Worm (Caenorhabditis elegans) whole organism, L3 larva: ENCODE data around the gene H13N06.2.

Source experiments
- R02D3.7 ChIP-seq: fragments of 150-350 bp; optimal IDR thresholded peaks from 2 replicates; lab custom pipeline; 2014; ENCODE audit warnings: missing biosample characterization, missing genetic modification characterization
- ZK546.5 ChIP-seq: sonication (generic microtip); optimal IDR thresholded peaks from 2 replicates; lab custom pipeline; 2017; ENCODE audit warnings: missing biosample characterization, missing genetic modification characterization
- aly-2 ChIP-seq: fragments of 150-350 bp; optimal IDR thresholded peaks from 2 replicates; lab custom pipeline; 2014; ENCODE audit warnings: missing biosample characterization, missing genetic modification characterization
- ama-1 ChIP-seq: fragments of 150-350 bp; optimal IDR thresholded peaks from 2 replicates; lab custom pipeline; 2018
- ceh-82 ChIP-seq: fragments of 150-350 bp; optimal IDR thresholded peaks from 2 replicates; lab custom pipeline; 2014; ENCODE audit warnings: missing biosample characterization, missing genetic modification characterization
- daf-12 ChIP-seq: fragments of 150-350 bp; optimal IDR thresholded peaks from 2 replicates; lab custom pipeline; 2014; ENCODE audit warnings: missing biosample characterization, missing genetic modification reagents, missing genetic modification characterization
- egl-5 ChIP-seq: fragments of 150-350 bp; optimal IDR thresholded peaks from 2 replicates; lab custom pipeline; 2017; ENCODE audit warnings: missing biosample characterization, missing genetic modification reagents, missing genetic modification characterization, inconsistent platforms
- elt-1 ChIP-seq: fragments of 150-350 bp; optimal IDR thresholded peaks from 2 replicates; lab custom pipeline; 2014; ENCODE audit warnings: missing biosample characterization, missing genetic modification characterization
- elt-2 ChIP-seq: sonication (generic microtip); optimal IDR thresholded peaks from 2 replicates; lab custom pipeline; 2016; ENCODE audit warnings: missing genetic modification reagents, mild to moderate bottlenecking, missing genetic modification characterization, missing compliant biosample characterization
- elt-3 ChIP-seq, 3 experiments: fragments of 150-350 bp in 1 of 3; sonication (generic microtip) in 2 of 3; optimal IDR thresholded peaks; 2 replicates in 2 of 3; 4 replicates in 1 of 3; lab custom pipeline; 2014 to 2017; ENCODE audit warnings: missing biosample characterization in 3 of 3, missing genetic modification characterization in 3 of 3
- eor-1 ChIP-seq, 2 experiments: fragments of 150-350 bp; optimal IDR thresholded peaks; 2 replicates each; lab custom pipeline; 2014 to 2018; ENCODE audit warnings: missing biosample characterization in 2 of 2, missing genetic modification characterization in 2 of 2
- fkh-10 ChIP-seq: sonication (generic microtip); optimal IDR thresholded peaks from 2 replicates; lab custom pipeline; 2017; ENCODE audit warnings: missing biosample characterization, missing genetic modification reagents, missing genetic modification characterization
- hmg-11 ChIP-seq: sonication (generic microtip); optimal IDR thresholded peaks from 2 replicates; lab custom pipeline; 2016; ENCODE audit warnings: missing genetic modification characterization, missing compliant biosample characterization
- jun-1 ChIP-seq: fragments of 150-350 bp; optimal IDR thresholded peaks from 2 replicates; lab custom pipeline; 2014; ENCODE audit warnings: missing biosample characterization, missing genetic modification reagents, missing genetic modification characterization
- lin-15B ChIP-seq: fragments of 150-350 bp; optimal IDR thresholded peaks from 2 replicates; lab custom pipeline; 2014; ENCODE audit warnings: missing biosample characterization, missing genetic modification characterization
- lin-39 ChIP-seq: fragments of 150-350 bp; optimal IDR thresholded peaks from 2 replicates; lab custom pipeline; 2018; ENCODE audit warnings: missing biosample characterization, missing genetic modification reagents, missing genetic modification characterization
- lsy-12 ChIP-seq: sonication (generic microtip); optimal IDR thresholded peaks from 2 replicates; lab custom pipeline; 2016; ENCODE audit warnings: mild to moderate bottlenecking, missing genetic modification characterization, missing compliant biosample characterization
- mdl-1 ChIP-seq: fragments of 150-350 bp; optimal IDR thresholded peaks from 2 replicates; lab custom pipeline; 2014; ENCODE audit warnings: missing biosample characterization, missing genetic modification characterization
- mml-1 ChIP-seq: fragments of 150-350 bp; sonication (generic microtip); optimal IDR thresholded peaks from 3 replicates; lab custom pipeline; 2014; ENCODE audit warnings: missing biosample characterization, missing genetic modification characterization
- nfya-1 ChIP-seq: sonication (generic microtip); optimal IDR thresholded peaks from 2 replicates; lab custom pipeline; 2017; ENCODE audit warnings: missing genetic modification characterization, mild to moderate bottlenecking, missing compliant biosample characterization, antibody characterized with exemption, moderate library complexity; ENCODE audit not compliant: insufficient read depth
- nhr-11 ChIP-seq: fragments of 150-350 bp; optimal IDR thresholded peaks from 2 replicates; lab custom pipeline; 2014; ENCODE audit warnings: missing biosample characterization, missing genetic modification characterization
- nhr-12 ChIP-seq: fragments of 150-350 bp; optimal IDR thresholded peaks from 2 replicates; lab custom pipeline; 2014; ENCODE audit warnings: missing biosample characterization, missing genetic modification characterization
- nhr-23 ChIP-seq: fragments of 150-350 bp; optimal IDR thresholded peaks from 2 replicates; lab custom pipeline; 2014; ENCODE audit warnings: missing biosample characterization, missing genetic modification reagents, missing genetic modification characterization
- nhr-237 ChIP-seq: fragments of 150-350 bp; optimal IDR thresholded peaks from 2 replicates; lab custom pipeline; 2014; ENCODE audit warnings: missing biosample characterization, missing genetic modification characterization
- nhr-28 ChIP-seq: fragments of 150-350 bp; optimal IDR thresholded peaks from 2 replicates; lab custom pipeline; 2014; ENCODE audit warnings: missing biosample characterization, missing genetic modification characterization
- nhr-67 ChIP-seq: fragments of 150-350 bp; optimal IDR thresholded peaks from 2 replicates; lab custom pipeline; 2014; ENCODE audit warnings: missing biosample characterization, missing genetic modification characterization
- nhr-76 ChIP-seq: fragments of 150-350 bp; sonication (generic microtip); optimal IDR thresholded peaks from 5 replicates; lab custom pipeline; 2014; ENCODE audit warnings: missing biosample characterization, missing genetic modification characterization
- nhr-77 ChIP-seq: fragments of 150-350 bp; optimal IDR thresholded peaks from 2 replicates; lab custom pipeline; 2014; ENCODE audit warnings: missing biosample characterization, missing genetic modification characterization
- pha-4 ChIP-seq: fragments of 150-350 bp; optimal IDR thresholded peaks from 2 replicates; lab custom pipeline; 2014; ENCODE audit warnings: missing biosample characterization, missing genetic modification reagents, missing genetic modification characterization
- pqm-1 ChIP-seq: fragments of 150-350 bp; optimal IDR thresholded peaks from 2 replicates; lab custom pipeline; 2017; ENCODE audit warnings: missing biosample characterization, missing genetic modification characterization, inconsistent platforms
- skn-1 ChIP-seq: fragments of 150-350 bp; optimal IDR thresholded peaks from 2 replicates; lab custom pipeline; 2014; ENCODE audit warnings: missing biosample characterization, missing genetic modification characterization
- snpc-4 ChIP-seq: fragments of 150-350 bp; optimal IDR thresholded peaks from 2 replicates; lab custom pipeline; 2014; ENCODE audit warnings: missing biosample characterization, missing genetic modification characterization
- unc-39 ChIP-seq: sonication (generic microtip); optimal IDR thresholded peaks from 4 replicates; lab custom pipeline; 2017; ENCODE audit warnings: missing biosample characterization, missing genetic modification characterization
- unc-62 ChIP-seq: fragments of 150-350 bp; sonication (generic microtip); optimal IDR thresholded peaks from 4 replicates; lab custom pipeline; 2014; ENCODE audit warnings: missing biosample characterization, missing genetic modification reagents, missing genetic modification characterization
- zag-1 ChIP-seq: fragments of 150-350 bp; optimal IDR thresholded peaks from 2 replicates; lab custom pipeline; 2014; ENCODE audit warnings: missing biosample characterization, missing genetic modification characterization
- ztf-11 ChIP-seq: fragments of 150-350 bp; optimal IDR thresholded peaks from 2 replicates; lab custom pipeline; 2014; ENCODE audit warnings: missing biosample characterization, missing genetic modification characterization
- ztf-4 ChIP-seq: fragments of 150-350 bp; optimal IDR thresholded peaks from 2 replicates; lab custom pipeline; 2014; ENCODE audit warnings: missing biosample characterization, missing genetic modification characterization

The H13N06.2 gene

ce11 chrX:15536017-15536416 lies 48.1 kb downstream of the H13N06.2 start:
- no peak for TF ChIP-seq nhr-28 (tag; lab: Kevin White, UChicago)
- TF ChIP-seq unc-62 = no peak
- no peak for TF ChIP-seq egl-5 (tag; lab: Kevin White, UChicago)
- no peak for TF ChIP-seq R02D3.7
- TF ChIP-seq aly-2 = no peak
- no peak for TF ChIP-seq mdl-1 (tag; lab: Kevin White, UChicago)
- TF ChIP-seq mml-1 (tag; lab: Kevin White, UChicago) = no peak
- no peak for TF ChIP-seq nhr-237 (tag; lab: Kevin White, UChicago)
- TF ChIP-seq fkh-10 (GFP tag; lab: Kevin White, UChicago) = no peak
- no peak for TF ChIP-seq nhr-12 (tag; lab: Kevin White, UChicago)
- no peak for TF ChIP-seq nhr-77 (tag; lab: Kevin White, UChicago)
- no peak for TF ChIP-seq snpc-4 (tag; lab: Kevin White, UChicago)
- no peak for TF ChIP-seq nfya-1 (tag; lab: Kevin White, UChicago)
- no peak for TF ChIP-seq nhr-67 (tag; lab: Kevin White, UChicago)
- TF ChIP-seq zag-1 = no peak
- TF ChIP-seq skn-1 (tag; lab: Kevin White, UChicago) = no peak
- TF ChIP-seq lin-15B (tag; lab: Kevin White, UChicago) = no peak
- TF ChIP-seq hmg-11 (tag; lab: Kevin White, UChicago) = no peak
- no peak for TF ChIP-seq ceh-82
- TF ChIP-seq nhr-76 (tag; lab: Kevin White, UChicago) = no peak

ce11 chrX:15537362-15537761 lies 49.5 kb downstream of the H13N06.2 start, which contains the start of the genes olrn-1 and C02C6.14:
olrn-1 (plus strand) TSS chrX:15537662.
C02C6.14 (plus strand) TSS chrX:15537665.
- no peak for TF ChIP-seq ztf-4 (tag; lab: Kevin White, UChicago)
- TF ChIP-seq skn-1 (tag; lab: Kevin White, UChicago) = no peak
- no peak for TF ChIP-seq elt-3 (tag; optimal IDR thresholded peaks at IDR 0.05; lab: Kevin White, UChicago)
- TF ChIP-seq nfya-1 (tag; lab: Kevin White, UChicago) = no peak
- TF ChIP-seq nhr-76 (tag; lab: Kevin White, UChicago) = no peak
- no peak for TF ChIP-seq R02D3.7
- no peak for TF ChIP-seq elt-1 (tag; lab: Kevin White, UChicago)
- no peak for TF ChIP-seq nhr-11 (tag; lab: Kevin White, UChicago)
- no peak for TF ChIP-seq nhr-12 (tag; lab: Kevin White, UChicago)
- TF ChIP-seq jun-1 (tag; lab: Kevin White, UChicago) = no peak
- TF ChIP-seq daf-12 (tag; lab: Kevin White, UChicago) = no peak
- TF ChIP-seq hmg-11 (tag; lab: Kevin White, UChicago) = no peak
- no peak for TF ChIP-seq eor-1 (tag; optimal IDR thresholded peaks at IDR 0.05; lab: Kevin White, UChicago)

- TF ChIP-seq mml-1 (tag; lab: Kevin White, UChicago) (no peak), nhr-11 (tag; lab: Kevin White, UChicago) (no peak), ceh-82 (no peak), ama-1 (lab: Kevin White, UChicago) (no peak), ZK546.5 (tag; lab: Kevin White, UChicago) (no peak), unc-39 (no peak)
Measured at ce11 chrX:15539299-15539698, 51.4 kb downstream of the H13N06.2 start.

- no peak for TF ChIP-seq egl-5 (tag; lab: Kevin White, UChicago)
- TF ChIP-seq R02D3.7 = no peak
- TF ChIP-seq ZK546.5 (tag; lab: Kevin White, UChicago) = no peak
- no peak for TF ChIP-seq ceh-82
- no peak for TF ChIP-seq elt-2 (tag; lab: Kevin White, UChicago)
- no peak for TF ChIP-seq ztf-11 (tag; lab: Kevin White, UChicago)
- no peak for TF ChIP-seq lsy-12
- no peak for TF ChIP-seq nhr-76 (tag; lab: Kevin White, UChicago)
- TF ChIP-seq pqm-1 (tag; lab: Kevin White, UChicago) = no peak
- TF ChIP-seq eor-1 (tag; optimal IDR thresholded peaks at IDR 0.05; lab: Kevin White, UChicago) = no peak
- TF ChIP-seq elt-1 (tag; lab: Kevin White, UChicago) = no peak
- TF ChIP-seq pha-4 (tag; lab: Kevin White, UChicago) = no peak
- TF ChIP-seq zag-1 = no peak
- TF ChIP-seq nhr-12 (tag; lab: Kevin White, UChicago) = no peak
- TF ChIP-seq mml-1 (tag; lab: Kevin White, UChicago) = no peak
- no peak for TF ChIP-seq nhr-237 (tag; lab: Kevin White, UChicago)
- TF ChIP-seq lin-39 (tag; lab: Kevin White, UChicago) = no peak
- TF ChIP-seq nhr-23 (tag; lab: Kevin White, UChicago) = no peak
Measured at ce11 chrX:15541437-15541836, 53.5 kb downstream of the H13N06.2 start.
